Fruit fly (Drosophila melanogaster) S2 (cell line): ENCODE data around the gene CG1544.

Experiments
- CG8478 ChIP-seq: fragments of >200 bp; optimal IDR thresholded peaks from 2 replicates; lab custom pipeline; 2018
- CTCF ChIP-seq, 2 experiments: fragments of >200 bp; optimal IDR thresholded peaks; 2 replicates each; lab custom pipeline; 2018

DNA sequence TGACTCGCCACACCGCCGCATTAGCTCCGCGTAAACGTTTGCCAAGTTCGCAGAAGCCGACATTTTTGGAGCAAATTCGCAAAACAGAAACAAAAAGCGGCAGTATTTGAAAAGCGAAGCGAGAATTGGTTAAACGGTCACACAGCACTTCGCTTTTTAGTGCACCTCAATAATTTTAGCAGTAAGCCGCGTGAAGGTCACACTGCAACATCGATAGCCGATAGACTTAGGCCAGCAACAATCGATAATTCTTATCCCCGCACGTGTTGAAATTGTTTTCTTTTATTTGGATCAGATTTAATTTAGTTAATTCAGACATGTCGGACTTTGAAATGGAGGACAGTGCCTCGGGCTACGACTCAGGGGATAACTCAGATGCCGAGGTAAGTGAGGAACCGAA is 16.5 kb downstream of the CG1544 start, which contains the start of the genes Zwilch and CG1542:
- TF ChIP-seq CG8478 (lab: Kevin White, UChicago) (no peak), CTCF (optimal IDR thresholded peaks at IDR 0.05; lab: Kevin White, UChicago) (peak; percentile 29 to 34)
